Worm (Caenorhabditis elegans): ENCODE results near the gene enpl-1.

ce11 chrIV:11092502-11093080 lies 26.5 kb upstream of the enpl-1 start, which contains the start of gene bcc-1:
- TF ChIP-seq ama-1 (optimal IDR thresholded peaks at IDR 0.05) (no peak), hlh-15 (tag; optimal IDR thresholded peaks at IDR 0.05) (no peak), F13H6.1 (tag; optimal IDR thresholded peaks at IDR 0.05) (no peak), nhr-11 (tag; optimal IDR thresholded peaks at IDR 0.05) (no peak)

Data from whole organism, late embryonic.